Worm (Caenorhabditis elegans) whole organism, mixed stage, embryonic: Measurements from ENCODE around the gene M04C3.2.

Experiments used
- blmp-1 ChIP-seq: fragments of 150-350 bp; optimal IDR thresholded peaks from 2 replicates; lab custom pipeline; 2014; ENCODE audit warnings: missing biosample characterization, missing genetic modification characterization
- cnd-1 ChIP-seq: fragments of 200-800 bp; sonication (Bioruptor generic); optimal IDR thresholded peaks from 2 replicates; lab custom pipeline; 2018; ENCODE audit warnings: mild to moderate bottlenecking, missing genetic modification characterization, missing compliant biosample characterization
- ham-2 ChIP-seq: fragments of 200-800 bp; sonication (Bioruptor generic); optimal IDR thresholded peaks from 2 replicates; lab custom pipeline; 2018; ENCODE audit warnings: mild to moderate bottlenecking, missing genetic modification characterization, missing compliant biosample characterization
- hlh-1 ChIP-seq: fragments of 150-350 bp; optimal IDR thresholded peaks from 2 replicates; lab custom pipeline; 2014; ENCODE audit warnings: missing biosample characterization, missing genetic modification reagents, missing genetic modification characterization
- lin-32 ChIP-seq: fragments of 200-800 bp; sonication (Bioruptor generic); optimal IDR thresholded peaks from 2 replicates; lab custom pipeline; 2018; ENCODE audit warnings: mild to moderate bottlenecking, missing genetic modification characterization, missing compliant biosample characterization
- lsy-2 ChIP-seq: fragments of 150-350 bp; optimal IDR thresholded peaks from 2 replicates; lab custom pipeline; 2014; ENCODE audit warnings: missing biosample characterization, missing genetic modification characterization
- nhr-28 ChIP-seq: fragments of 150-350 bp; optimal IDR thresholded peaks from 2 replicates; lab custom pipeline; 2014; ENCODE audit warnings: missing biosample characterization, missing genetic modification characterization
- nhr-76 ChIP-seq: sonication (generic microtip); optimal IDR thresholded peaks from 2 replicates; lab custom pipeline; 2017; ENCODE audit warnings: missing biosample characterization, missing genetic modification characterization
- sem-2 ChIP-seq: fragments of 200-800 bp; sonication (Bioruptor generic); optimal IDR thresholded peaks from 2 replicates; lab custom pipeline; 2018; ENCODE audit warnings: mild to moderate bottlenecking, missing genetic modification characterization, missing compliant biosample characterization
- snpc-4 ChIP-seq: fragments of 150-350 bp; optimal IDR thresholded peaks from 2 replicates; lab custom pipeline; 2014; ENCODE audit warnings: missing biosample characterization, missing genetic modification characterization
- sptf-1 ChIP-seq: sonication (generic microtip); optimal IDR thresholded peaks from 2 replicates; lab custom pipeline; 2017; ENCODE audit warnings: mild to moderate bottlenecking, missing genetic modification characterization, moderate library complexity, missing compliant biosample characterization
- tbx-8 ChIP-seq: fragments of 200-800 bp; sonication (Bioruptor generic); optimal IDR thresholded peaks from 2 replicates; lab custom pipeline; 2018; ENCODE audit warnings: mild to moderate bottlenecking, missing genetic modification characterization, moderate library complexity, missing compliant biosample characterization
- unc-39 ChIP-seq: fragments of 150-350 bp; optimal IDR thresholded peaks from 2 replicates; lab custom pipeline; 2014; ENCODE audit warnings: missing biosample characterization, missing genetic modification characterization
- unc-62 ChIP-seq: fragments of 150-350 bp; optimal IDR thresholded peaks from 2 replicates; lab custom pipeline; 2014; ENCODE audit warnings: missing biosample characterization, missing genetic modification reagents, missing genetic modification characterization

- no peak for TF ChIP-seq nhr-76
- no peak for TF ChIP-seq unc-62 (GFP tag; lab: Kevin White, UChicago)
- TF ChIP-seq unc-39 (tag; lab: Kevin White, UChicago) = no peak
- TF ChIP-seq blmp-1 (tag; lab: Kevin White, UChicago) = no peak
- TF ChIP-seq cnd-1 (tag; lab: Kevin White, UChicago) = no peak
- TF ChIP-seq snpc-4 (tag; lab: Kevin White, UChicago) = no peak
- TF ChIP-seq nhr-28 (tag; lab: Kevin White, UChicago) = no peak
- TF ChIP-seq lsy-2 (tag; lab: Kevin White, UChicago) = no peak
- no peak for TF ChIP-seq ham-2 (GFP tag; lab: Kevin White, UChicago)
- no peak for TF ChIP-seq sptf-1 (tag; lab: Kevin White, UChicago)
- no peak for TF ChIP-seq hlh-1 (tag; lab: Kevin White, UChicago)
- TF ChIP-seq lin-32 (GFP tag; lab: Kevin White, UChicago) = no peak
- no peak for TF ChIP-seq sem-2
- no peak for TF ChIP-seq tbx-8 (GFP tag; lab: Kevin White, UChicago)
Measured at ce11 chrV:19468083-19468482, 19.4 kb upstream of the M04C3.2 start, which contains the start of gene Y43F8B.12.
